Worm (Caenorhabditis elegans) whole organism, L3 larva: ENCODE measurements around the gene gei-8.
A peak's percentile ranks its signal among the peaks of the same experiment; 100 is the strongest.

ENCODE experiments used
- R02D3.7 ChIP-seq: fragments of 150-350 bp; optimal IDR thresholded peaks from 2 replicates; lab custom pipeline; 2014; ENCODE audit warnings: missing biosample characterization, missing genetic modification characterization
- aly-2 ChIP-seq: fragments of 150-350 bp; optimal IDR thresholded peaks from 2 replicates; lab custom pipeline; 2014; ENCODE audit warnings: missing biosample characterization, missing genetic modification characterization
- ama-1 ChIP-seq: fragments of 150-350 bp; optimal IDR thresholded peaks from 2 replicates; lab custom pipeline; 2018
- ceh-16 ChIP-seq: sonication (generic microtip); optimal IDR thresholded peaks from 2 replicates; lab custom pipeline; 2017; ENCODE audit warnings: missing biosample characterization, missing genetic modification characterization
- ceh-28 ChIP-seq: fragments of 150-350 bp; optimal IDR thresholded peaks from 2 replicates; lab custom pipeline; 2014; ENCODE audit warnings: missing biosample characterization, missing genetic modification reagents, missing genetic modification characterization
- ceh-82 ChIP-seq: fragments of 150-350 bp; optimal IDR thresholded peaks from 2 replicates; lab custom pipeline; 2014; ENCODE audit warnings: missing biosample characterization, missing genetic modification characterization
- ceh-9 ChIP-seq: sonication (generic microtip); optimal IDR thresholded peaks from 2 replicates; lab custom pipeline; 2018; ENCODE audit warnings: missing biosample characterization, missing genetic modification characterization
- daf-12 ChIP-seq: fragments of 150-350 bp; optimal IDR thresholded peaks from 2 replicates; lab custom pipeline; 2014; ENCODE audit warnings: missing biosample characterization, missing genetic modification reagents, missing genetic modification characterization
- egl-27 ChIP-seq: sonication (generic microtip); optimal IDR thresholded peaks from 4 replicates; lab custom pipeline; 2017; ENCODE audit warnings: missing biosample characterization, missing genetic modification reagents, missing genetic modification characterization
- egl-5 ChIP-seq: fragments of 150-350 bp; optimal IDR thresholded peaks from 2 replicates; lab custom pipeline; 2017; ENCODE audit warnings: missing biosample characterization, missing genetic modification reagents, missing genetic modification characterization, inconsistent platforms
- elt-1 ChIP-seq: fragments of 150-350 bp; optimal IDR thresholded peaks from 2 replicates; lab custom pipeline; 2014; ENCODE audit warnings: missing biosample characterization, missing genetic modification characterization
- elt-2 ChIP-seq: sonication (generic microtip); optimal IDR thresholded peaks from 2 replicates; lab custom pipeline; 2016; ENCODE audit warnings: missing genetic modification reagents, mild to moderate bottlenecking, missing genetic modification characterization, missing compliant biosample characterization
- eor-1 ChIP-seq, 2 experiments: fragments of 150-350 bp; optimal IDR thresholded peaks; 2 replicates each; lab custom pipeline; 2014 to 2018; ENCODE audit warnings: missing biosample characterization in 2 of 2, missing genetic modification characterization in 2 of 2
- fkh-10 ChIP-seq: sonication (generic microtip); optimal IDR thresholded peaks from 2 replicates; lab custom pipeline; 2017; ENCODE audit warnings: missing biosample characterization, missing genetic modification reagents, missing genetic modification characterization
- fos-1 ChIP-seq: fragments of 150-350 bp; optimal IDR thresholded peaks from 2 replicates; lab custom pipeline; 2014; ENCODE audit warnings: missing biosample characterization, missing genetic modification characterization
- hmg-11 ChIP-seq: sonication (generic microtip); optimal IDR thresholded peaks from 2 replicates; lab custom pipeline; 2016; ENCODE audit warnings: missing genetic modification characterization, missing compliant biosample characterization
- jun-1 ChIP-seq: fragments of 150-350 bp; optimal IDR thresholded peaks from 2 replicates; lab custom pipeline; 2014; ENCODE audit warnings: missing biosample characterization, missing genetic modification reagents, missing genetic modification characterization
- lin-15B ChIP-seq: fragments of 150-350 bp; optimal IDR thresholded peaks from 2 replicates; lab custom pipeline; 2014; ENCODE audit warnings: missing biosample characterization, missing genetic modification characterization
- lin-39 ChIP-seq: fragments of 150-350 bp; optimal IDR thresholded peaks from 2 replicates; lab custom pipeline; 2018; ENCODE audit warnings: missing biosample characterization, missing genetic modification reagents, missing genetic modification characterization
- lsy-12 ChIP-seq: sonication (generic microtip); optimal IDR thresholded peaks from 2 replicates; lab custom pipeline; 2016; ENCODE audit warnings: mild to moderate bottlenecking, missing genetic modification characterization, missing compliant biosample characterization
- mdl-1 ChIP-seq: fragments of 150-350 bp; optimal IDR thresholded peaks from 2 replicates; lab custom pipeline; 2014; ENCODE audit warnings: missing biosample characterization, missing genetic modification characterization
- mml-1 ChIP-seq: fragments of 150-350 bp; sonication (generic microtip); optimal IDR thresholded peaks from 3 replicates; lab custom pipeline; 2014; ENCODE audit warnings: missing biosample characterization, missing genetic modification characterization
- nfya-1 ChIP-seq: sonication (generic microtip); optimal IDR thresholded peaks from 2 replicates; lab custom pipeline; 2017; ENCODE audit warnings: missing genetic modification characterization, mild to moderate bottlenecking, missing compliant biosample characterization, antibody characterized with exemption, moderate library complexity; ENCODE audit not compliant: insufficient read depth
- nhr-11 ChIP-seq: fragments of 150-350 bp; optimal IDR thresholded peaks from 2 replicates; lab custom pipeline; 2014; ENCODE audit warnings: missing biosample characterization, missing genetic modification characterization
- nhr-12 ChIP-seq: fragments of 150-350 bp; optimal IDR thresholded peaks from 2 replicates; lab custom pipeline; 2014; ENCODE audit warnings: missing biosample characterization, missing genetic modification characterization
- nhr-237 ChIP-seq: fragments of 150-350 bp; optimal IDR thresholded peaks from 2 replicates; lab custom pipeline; 2014; ENCODE audit warnings: missing biosample characterization, missing genetic modification characterization
- nhr-25 ChIP-seq: sonication (generic microtip); optimal IDR thresholded peaks from 2 replicates; lab custom pipeline; 2017; ENCODE audit warnings: missing biosample characterization, missing genetic modification characterization
- nhr-28 ChIP-seq: fragments of 150-350 bp; optimal IDR thresholded peaks from 2 replicates; lab custom pipeline; 2014; ENCODE audit warnings: missing biosample characterization, missing genetic modification characterization
- nhr-43 ChIP-seq: sonication (generic microtip); optimal IDR thresholded peaks from 2 replicates; lab custom pipeline; 2016; ENCODE audit warnings: mild to moderate bottlenecking, missing genetic modification characterization, missing compliant biosample characterization; ENCODE audit not compliant: poor library complexity, severe bottlenecking
- nhr-67 ChIP-seq: fragments of 150-350 bp; optimal IDR thresholded peaks from 2 replicates; lab custom pipeline; 2014; ENCODE audit warnings: missing biosample characterization, missing genetic modification characterization
- nhr-76 ChIP-seq: fragments of 150-350 bp; sonication (generic microtip); optimal IDR thresholded peaks from 5 replicates; lab custom pipeline; 2014; ENCODE audit warnings: missing biosample characterization, missing genetic modification characterization
- nhr-77 ChIP-seq: fragments of 150-350 bp; optimal IDR thresholded peaks from 2 replicates; lab custom pipeline; 2014; ENCODE audit warnings: missing biosample characterization, missing genetic modification characterization
- pha-4 ChIP-seq: fragments of 150-350 bp; optimal IDR thresholded peaks from 2 replicates; lab custom pipeline; 2014; ENCODE audit warnings: missing biosample characterization, missing genetic modification reagents, missing genetic modification characterization
- pqm-1 ChIP-seq: fragments of 150-350 bp; optimal IDR thresholded peaks from 2 replicates; lab custom pipeline; 2017; ENCODE audit warnings: missing biosample characterization, missing genetic modification characterization, inconsistent platforms
- sea-2 ChIP-seq: fragments of 150-350 bp; sonication (generic microtip); optimal IDR thresholded peaks from 4 replicates; lab custom pipeline; 2014; ENCODE audit warnings: missing biosample characterization, missing genetic modification reagents, missing genetic modification characterization
- skn-1 ChIP-seq: fragments of 150-350 bp; optimal IDR thresholded peaks from 2 replicates; lab custom pipeline; 2014; ENCODE audit warnings: missing biosample characterization, missing genetic modification characterization
- snpc-4 ChIP-seq: fragments of 150-350 bp; optimal IDR thresholded peaks from 2 replicates; lab custom pipeline; 2014; ENCODE audit warnings: missing biosample characterization, missing genetic modification characterization
- tbx-2 ChIP-seq: sonication (generic microtip); optimal IDR thresholded peaks from 2 replicates; lab custom pipeline; 2016; ENCODE audit warnings: mild to moderate bottlenecking, missing genetic modification characterization, missing compliant biosample characterization
- unc-39 ChIP-seq: sonication (generic microtip); optimal IDR thresholded peaks from 4 replicates; lab custom pipeline; 2017; ENCODE audit warnings: missing biosample characterization, missing genetic modification characterization
- unc-62 ChIP-seq: fragments of 150-350 bp; sonication (generic microtip); optimal IDR thresholded peaks from 4 replicates; lab custom pipeline; 2014; ENCODE audit warnings: missing biosample characterization, missing genetic modification reagents, missing genetic modification characterization
- zag-1 ChIP-seq: fragments of 150-350 bp; optimal IDR thresholded peaks from 2 replicates; lab custom pipeline; 2014; ENCODE audit warnings: missing biosample characterization, missing genetic modification characterization
- ztf-11 ChIP-seq: fragments of 150-350 bp; optimal IDR thresholded peaks from 2 replicates; lab custom pipeline; 2014; ENCODE audit warnings: missing biosample characterization, missing genetic modification characterization
- ztf-4 ChIP-seq: fragments of 150-350 bp; optimal IDR thresholded peaks from 2 replicates; lab custom pipeline; 2014; ENCODE audit warnings: missing biosample characterization, missing genetic modification characterization

gei-8 gene

DNA sequence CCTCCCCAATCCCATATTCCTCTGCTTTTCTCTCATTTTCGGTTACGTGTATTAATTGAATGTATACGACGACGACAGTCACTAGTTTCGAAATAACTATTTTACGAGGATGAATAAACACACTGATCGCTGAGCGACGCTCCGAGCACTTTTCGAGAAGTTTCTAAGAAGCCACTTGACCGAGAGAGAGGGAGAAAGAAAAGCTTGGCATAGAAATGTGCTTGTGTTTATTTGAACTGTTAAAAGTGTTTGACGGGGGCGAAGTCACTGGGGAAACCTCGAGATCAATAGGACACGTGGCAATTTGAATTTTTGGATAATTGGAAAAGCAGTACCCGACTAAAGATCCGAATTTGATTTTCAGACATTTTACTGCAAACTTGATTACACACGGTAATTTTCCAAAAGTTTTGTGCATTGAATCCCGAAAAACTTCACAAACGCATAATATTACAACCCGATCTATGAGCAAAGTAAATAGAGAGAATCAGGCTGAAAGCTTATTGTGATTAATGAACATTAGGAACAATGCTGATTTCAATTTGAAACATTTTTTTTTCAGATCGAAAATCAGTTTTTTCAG lies 15.6 kb upstream of the gei-8 start:
- TF ChIP-seq pha-4 (tag; lab: Kevin White, UChicago) (peak; percentile 82), aly-2 (peak; percentile 80), nhr-12 (tag; lab: Kevin White, UChicago) (no peak), egl-27 (no peak), snpc-4 (tag; lab: Kevin White, UChicago) (no peak), ama-1 (lab: Kevin White, UChicago) (no peak), nhr-25 (tag; lab: Kevin White, UChicago) (no peak), fkh-10 (GFP tag; lab: Kevin White, UChicago) (no peak), pqm-1 (tag; lab: Kevin White, UChicago) (no peak), lin-39 (tag; lab: Kevin White, UChicago) (no peak), ceh-28 (tag; lab: Kevin White, UChicago) (peak; percentile 2), elt-2 (tag; lab: Kevin White, UChicago) (peak; percentile 16), nhr-11 (no peak)

- TF ChIP-seq pha-4 (tag; lab: Kevin White, UChicago) (peak; percentile 76), tbx-2 (tag; lab: Kevin White, UChicago) (no peak), elt-2 (tag; lab: Kevin White, UChicago) (peak; percentile 20), ama-1 (lab: Kevin White, UChicago) (no peak)
- TF ChIP-seq, all 47 proteins: peak for 2
Observed at ce11 chrIII:8133346-8133745, 12.3 kb upstream of the gei-8 start, which contains the start of gene C14B9.2. C14B9.2 (plus strand) TSS chrIII:8133665.

DNA sequence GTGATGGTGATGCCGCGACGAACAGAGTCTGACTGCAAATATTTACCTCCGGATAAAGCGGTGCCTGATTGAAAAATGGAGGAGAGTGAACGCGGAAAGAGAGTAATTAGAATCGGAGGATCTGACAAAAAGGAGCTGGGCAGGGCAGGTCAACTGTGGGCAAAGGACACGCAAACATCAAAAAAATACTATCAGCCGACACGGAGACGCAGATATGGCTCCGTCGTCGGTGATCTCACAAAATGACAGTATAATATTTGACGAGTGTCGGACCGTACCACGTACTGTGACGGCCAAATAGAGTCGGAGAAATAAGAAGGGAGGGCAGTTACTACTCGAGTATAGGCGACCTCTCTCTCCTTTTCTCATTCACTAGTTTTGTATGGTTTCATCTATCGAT lies 11.5 kb upstream of the gei-8 start:
- TF ChIP-seq ama-1 (lab: Kevin White, UChicago) (no peak), mdl-1 (no peak), skn-1 (tag; lab: Kevin White, UChicago) (no peak), pha-4 (tag; lab: Kevin White, UChicago) (peak; percentile 85), nfya-1 (no peak)

DNA sequence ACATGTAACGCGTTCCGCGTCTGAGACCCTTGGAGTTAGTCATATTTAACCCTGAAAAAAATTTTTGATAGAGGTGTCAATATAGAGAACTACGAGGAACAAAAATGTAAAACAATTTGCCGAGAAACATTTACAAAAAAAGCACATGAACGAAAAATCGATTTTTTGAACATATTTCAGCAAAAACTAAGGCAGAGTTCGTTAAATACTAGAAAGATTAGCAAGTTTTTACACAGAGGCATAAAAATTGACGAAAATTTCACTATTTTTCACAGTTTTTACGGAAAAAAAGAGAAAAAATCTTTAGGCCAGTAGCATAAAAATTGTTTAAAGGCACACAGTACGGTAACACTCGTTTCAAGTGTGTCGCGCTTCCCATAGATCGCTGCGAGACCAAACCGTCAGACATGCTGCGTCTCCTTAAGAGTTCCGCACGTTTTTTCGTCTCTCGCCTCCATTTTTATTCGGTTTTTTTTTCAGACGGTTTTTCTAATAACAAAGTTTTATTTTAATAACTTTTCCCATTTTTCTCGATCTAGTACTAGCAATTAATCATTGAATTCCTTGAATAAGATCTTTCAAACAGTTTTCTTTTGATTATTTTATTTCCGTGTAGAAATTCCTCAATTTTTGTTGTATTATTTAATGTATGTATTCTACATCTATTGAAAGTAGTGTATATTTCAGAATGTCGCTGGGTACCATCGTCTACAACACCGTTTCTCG lies 9.3 kb upstream of the gei-8 start, which contains the start of the genes rpl-21 and C14B9.10:
Gene rpl-21 (minus strand): TSS at position 51 of the 726 bp plus-strand sequence.
Gene C14B9.10 (plus strand): TSS at position 676 of the 726 bp plus-strand sequence.
- TF ChIP-seq fkh-10 (GFP tag; lab: Kevin White, UChicago), result no peak
- no peak for TF ChIP-seq mml-1 (tag; lab: Kevin White, UChicago)
- no peak for TF ChIP-seq aly-2
- peak; percentile 11 for TF ChIP-seq ceh-16 (tag; lab: Kevin White, UChicago)
- TF ChIP-seq sea-2 (GFP tag; lab: Kevin White, UChicago), result no peak
- TF ChIP-seq snpc-4 (tag; lab: Kevin White, UChicago), result peak; percentile 47
- TF ChIP-seq nhr-12 (tag; lab: Kevin White, UChicago), result no peak
- peak; percentile 90 for TF ChIP-seq lin-39 (tag; lab: Kevin White, UChicago)
- TF ChIP-seq elt-1, result no peak
- peak; percentile 11 for TF ChIP-seq unc-62 (GFP tag; lab: Kevin White, UChicago)
- TF ChIP-seq nfya-1, result peak; percentile 98
- TF ChIP-seq lin-15B (tag; lab: Kevin White, UChicago), result peak; percentile 87
- TF ChIP-seq zag-1 (tag; lab: Kevin White, UChicago), result no peak
- TF ChIP-seq pqm-1 (tag; lab: Kevin White, UChicago), result peak; percentile 59
- TF ChIP-seq nhr-25 (tag; lab: Kevin White, UChicago), result peak; percentile 83
- TF ChIP-seq daf-12 (tag; lab: Kevin White, UChicago), result no peak
- no peak for TF ChIP-seq nhr-11
- TF ChIP-seq egl-5 (tag; lab: Kevin White, UChicago), result peak; percentile 81
- no peak for TF ChIP-seq nhr-237
- TF ChIP-seq eor-1 (tag; optimal IDR thresholded peaks at IDR 0.05; lab: Kevin White, UChicago), result no peak
- peak; percentile 45 for TF ChIP-seq elt-2 (tag; lab: Kevin White, UChicago)
- TF ChIP-seq ztf-11 (tag; lab: Kevin White, UChicago), result no peak
- peak; percentile 74 for TF ChIP-seq nhr-43 (tag; lab: Kevin White, UChicago)
- no peak for TF ChIP-seq nhr-77 (tag; lab: Kevin White, UChicago)
- peak; percentile 53 for TF ChIP-seq ama-1 (lab: Kevin White, UChicago)
- peak; percentile 20 for TF ChIP-seq ceh-82 (tag; lab: Kevin White, UChicago)
- no peak for TF ChIP-seq mdl-1
- no peak for TF ChIP-seq nhr-67 (tag; lab: Kevin White, UChicago)
- TF ChIP-seq lsy-12 (tag; lab: Kevin White, UChicago), result peak; percentile 63
- TF ChIP-seq tbx-2 (tag; lab: Kevin White, UChicago), result peak; percentile 11
- peak; percentile 58 for TF ChIP-seq skn-1 (tag; lab: Kevin White, UChicago)
- TF ChIP-seq R02D3.7, result peak; percentile 82
- TF ChIP-seq jun-1, result peak; percentile 35
- TF ChIP-seq ceh-9 (tag; lab: Kevin White, UChicago), result no peak
- TF ChIP-seq hmg-11 (tag; lab: Kevin White, UChicago), result peak; percentile 90
- TF ChIP-seq pha-4 (tag; lab: Kevin White, UChicago), result peak; percentile 95
- TF ChIP-seq nhr-76 (tag; lab: Kevin White, UChicago), result no peak
- no peak for TF ChIP-seq fos-1 (tag; lab: Kevin White, UChicago)
- no peak for TF ChIP-seq nhr-28 (tag; lab: Kevin White, UChicago)
- TF ChIP-seq ztf-4 (tag; lab: Kevin White, UChicago), result no peak
- no peak for TF ChIP-seq unc-39 (tag; lab: Kevin White, UChicago)
